Fruit fly (Drosophila melanogaster) whole organism, pupa: Measurements from ENCODE around the gene CG17078.

Experiments
- CG10348 ChIP-seq: fragments of 200-800 bp; sonication (Bioruptor generic); IDR thresholded peaks from 2 replicates; pipeline ENCODE4 v1.3.6; 2022; ENCODE audit warnings: missing biosample characterization, missing genetic modification characterization
- CG12605 ChIP-seq: fragments of 200-800 bp; sonication (Bioruptor generic); IDR thresholded peaks from 2 replicates; pipeline ENCODE4 v1.3.6; 2022; ENCODE audit warnings: missing biosample characterization, missing genetic modification characterization
- CG13204 ChIP-seq: fragments of 200-800 bp; sonication (Bioruptor generic); optimal IDR thresholded peaks from 2 replicates; lab custom pipeline; 2018; ENCODE audit warnings: missing biosample characterization, mild to moderate bottlenecking, missing genetic modification characterization, moderate library complexity
- CG14655 ChIP-seq: fragments of 200-800 bp; sonication (Bioruptor generic); optimal IDR thresholded peaks from 3 replicates; lab custom pipeline; 2017; ENCODE audit warnings: mild to moderate bottlenecking, missing biosample characterization, missing genetic modification reagents, missing genetic modification characterization
- CG15710 ChIP-seq: fragments of 200-800 bp; sonication (Bioruptor generic); optimal IDR thresholded peaks from 2 replicates; lab custom pipeline; 2018; ENCODE audit warnings: missing biosample characterization, mild to moderate bottlenecking, missing genetic modification characterization, moderate library complexity
- CG17806 ChIP-seq: fragments of 200-800 bp; sonication (Bioruptor generic); optimal IDR thresholded peaks from 2 replicates; lab custom pipeline; 2018; ENCODE audit warnings: missing biosample characterization, mild to moderate bottlenecking, missing genetic modification characterization, moderate library complexity
- CG32121 ChIP-seq: fragments of 200-800 bp; sonication (Bioruptor generic); IDR thresholded peaks from 2 replicates; pipeline ENCODE4 v1.3.6; 2022; ENCODE audit warnings: missing biosample characterization, missing genetic modification characterization
- CG34367 ChIP-seq: fragments of 200-800 bp; sonication (Bioruptor generic); optimal IDR thresholded peaks from 2 replicates; lab custom pipeline; 2018; ENCODE audit warnings: missing biosample characterization, mild to moderate bottlenecking, missing genetic modification characterization
- CG4496 ChIP-seq: fragments of 200-800 bp; sonication (Bioruptor generic); IDR thresholded peaks from 3 replicates; pipeline ENCODE4 v1.3.6; 2022; ENCODE audit warnings: missing biosample characterization, missing genetic modification characterization
- CG8159 ChIP-seq: fragments of 200-800 bp; sonication (Bioruptor generic); optimal IDR thresholded peaks from 3 replicates; lab custom pipeline; 2018; ENCODE audit warnings: missing biosample characterization, mild to moderate bottlenecking, missing genetic modification characterization, moderate library complexity
- CG8301 ChIP-seq: fragments of 200-800 bp; sonication (Bioruptor generic); optimal IDR thresholded peaks from 2 replicates; lab custom pipeline; 2018; ENCODE audit warnings: missing biosample characterization, mild to moderate bottlenecking, missing genetic modification characterization
- CG9948 ChIP-seq: fragments of 200-800 bp; sonication (Bioruptor generic); optimal IDR thresholded peaks from 2 replicates; lab custom pipeline; 2018; ENCODE audit warnings: missing biosample characterization, mild to moderate bottlenecking, missing genetic modification characterization, moderate library complexity
- D1 ChIP-seq: fragments of 200-800 bp; sonication (Bioruptor generic); optimal IDR thresholded peaks from 2 replicates; lab custom pipeline; 2018; ENCODE audit warnings: missing biosample characterization, mild to moderate bottlenecking, missing genetic modification characterization, moderate library complexity
- EcR ChIP-seq: fragments of 200-800 bp; sonication (Bioruptor generic); optimal IDR thresholded peaks from 3 replicates; lab custom pipeline; 2019; ENCODE audit warnings: missing biosample characterization, missing genetic modification characterization, mild to moderate bottlenecking, moderate library complexity, missing genetic modification reagents
- Ets98B ChIP-seq: fragments of 200-800 bp; sonication (Bioruptor generic); IDR thresholded peaks from 2 replicates; pipeline ENCODE4 v1.3.6; 2022; ENCODE audit warnings: missing biosample characterization, missing genetic modification characterization
- Pif1A ChIP-seq: fragments of 200-800 bp; sonication (Bioruptor generic); optimal IDR thresholded peaks from 3 replicates; lab custom pipeline; 2016; ENCODE audit warnings: missing biosample characterization, missing genetic modification characterization
- Pif1B ChIP-seq: fragments of 200-800 bp; sonication (Bioruptor generic); optimal IDR thresholded peaks from 3 replicates; lab custom pipeline; 2016; ENCODE audit warnings: missing biosample characterization, missing genetic modification characterization
- Snoo ChIP-seq: fragments of 200-800 bp; sonication (Bioruptor generic); optimal IDR thresholded peaks from 3 replicates; lab custom pipeline; 2017; ENCODE audit warnings: missing biosample characterization, mild to moderate bottlenecking, missing genetic modification characterization, inconsistent platforms
- fd96Ca ChIP-seq: fragments of 200-800 bp; sonication (Bioruptor generic); IDR thresholded peaks from 3 replicates; pipeline ENCODE4 v1.3.6; 2022; ENCODE audit warnings: missing biosample characterization, missing genetic modification characterization
- gl ChIP-seq: fragments of 200-800 bp; sonication (Bioruptor generic); optimal IDR thresholded peaks from 2 replicates; lab custom pipeline; 2018; ENCODE audit warnings: missing biosample characterization, mild to moderate bottlenecking, missing genetic modification characterization
- rn ChIP-seq: fragments of 200-800 bp; sonication (Bioruptor generic); IDR thresholded peaks from 2 replicates; pipeline ENCODE4 v1.3.6; 2022; ENCODE audit warnings: missing biosample characterization, missing genetic modification characterization

Gene CG17078

DNA sequence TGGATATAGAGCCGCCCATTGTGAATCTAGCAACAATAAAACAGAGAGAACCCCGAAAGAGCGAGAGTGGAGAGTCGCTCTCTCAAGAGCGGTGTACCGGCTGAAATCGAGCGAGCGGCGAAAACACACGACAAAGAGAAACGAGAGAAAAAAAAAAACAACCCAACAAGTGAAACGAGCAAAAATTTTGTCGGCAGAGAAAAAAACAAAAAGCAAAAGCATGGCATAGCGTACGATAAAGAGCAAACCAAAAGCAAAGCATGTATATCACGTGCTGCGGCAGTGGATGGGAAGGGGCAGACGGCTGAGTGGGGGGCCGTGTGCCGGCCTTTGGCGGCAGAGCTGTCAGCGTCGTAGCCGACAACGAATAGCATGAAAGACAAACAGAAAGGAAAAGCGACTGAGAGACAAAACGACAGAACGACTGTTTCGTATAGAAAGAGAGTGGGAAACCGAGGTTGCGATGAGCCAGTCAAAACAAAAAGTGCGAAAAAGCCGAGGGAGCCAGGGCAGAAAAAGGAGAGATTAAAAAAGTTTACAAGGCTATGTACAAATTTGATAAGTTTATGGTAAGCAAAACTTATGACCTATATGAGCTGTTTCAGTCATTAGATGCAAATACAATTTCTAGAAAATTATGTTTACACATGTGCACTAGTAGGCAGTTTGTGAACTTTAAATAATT, 31.2 kb downstream of the CG17078 start:
- no peak for TF ChIP-seq CG9948 (tag; lab: Kevin White, UChicago)
- peak; percentile 54 for TF ChIP-seq CG8159 (tag; lab: Kevin White, UChicago)
- peak; percentile 95 for TF ChIP-seq CG12605
- peak; percentile 90 for TF ChIP-seq CG13204 (GFP tag; lab: Kevin White, UChicago)
- peak; percentile 41 for TF ChIP-seq CG17806 (tag; lab: Kevin White, UChicago)
- peak; percentile 61 for TF ChIP-seq CG15710
- TF ChIP-seq fd96Ca (GFP tag; lab: Robert Waterston, UW): peak; percentile 82
- peak; percentile 80 for TF ChIP-seq Pif1A (GFP tag; lab: Kevin White, UChicago)
- TF ChIP-seq CG4496: peak; percentile 87; the same call in 2 of the 3 replicates
- peak; percentile 85; the same call in 1 of the 2 replicates for TF ChIP-seq CG32121 (GFP tag; lab: Robert Waterston, UW)
- TF ChIP-seq Ets98B (GFP tag; lab: Robert Waterston, UW): peak; percentile 88
- no peak for TF ChIP-seq CG10348
- TF ChIP-seq Snoo (tag; lab: Kevin White, UChicago): peak; percentile 55
- peak; percentile 84 for TF ChIP-seq EcR (GFP tag; lab: Kevin White, UChicago)
- TF ChIP-seq gl (tag; lab: Kevin White, UChicago): peak; percentile 86
- no peak for TF ChIP-seq D1 (tag; lab: Kevin White, UChicago)
- peak; percentile 20; the same call in 1 of the 2 replicates for TF ChIP-seq rn
- peak; percentile 50 for TF ChIP-seq CG14655 (GFP tag; lab: Kevin White, UChicago)
- TF ChIP-seq CG8301 (tag; lab: Kevin White, UChicago): peak; percentile 25
- peak; percentile 76 for TF ChIP-seq Pif1B (GFP tag; lab: Kevin White, UChicago)
- peak; percentile 58 for TF ChIP-seq CG34367

dm6 chr2L:244559-244958, 33.5 kb downstream of the CG17078 start:
- TF ChIP-seq Ets98B (GFP tag; lab: Robert Waterston, UW) (no peak), CG10348 (no peak), CG32121 (GFP tag; lab: Robert Waterston, UW) (no peak), CG9948 (tag; lab: Kevin White, UChicago) (no peak), CG14655 (GFP tag; lab: Kevin White, UChicago) (no peak), CG8301 (tag; lab: Kevin White, UChicago) (no peak), EcR (GFP tag; lab: Kevin White, UChicago) (no peak), CG17806 (tag; lab: Kevin White, UChicago) (no peak), D1 (tag; lab: Kevin White, UChicago) (no peak), rn (no peak), CG34367 (no peak), CG4496 (no peak)

dm6 chr2L:243819-244218, 34.2 kb downstream of the CG17078 start:
- TF ChIP-seq CG9948 (tag; lab: Kevin White, UChicago) (no peak), CG8159 (tag; lab: Kevin White, UChicago) (no peak), CG12605 (0 out of 2 replicates have a peak, but pooled peaks have one; percentile 22), CG34367 (no peak), Ets98B (GFP tag; lab: Robert Waterston, UW) (peak; percentile 88), CG17806 (tag; lab: Kevin White, UChicago) (no peak), rn (peak; percentile 56; the same call in 1 of the 2 replicates), CG15710 (no peak), gl (tag; lab: Kevin White, UChicago) (no peak), Pif1B (GFP tag; lab: Kevin White, UChicago) (no peak), CG13204 (GFP tag; lab: Kevin White, UChicago) (no peak), fd96Ca (GFP tag; lab: Robert Waterston, UW) (peak; percentile 85), CG8301 (tag; lab: Kevin White, UChicago) (no peak), Snoo (tag; lab: Kevin White, UChicago) (no peak), CG14655 (GFP tag; lab: Kevin White, UChicago) (no peak), D1 (tag; lab: Kevin White, UChicago) (no peak), EcR (GFP tag; lab: Kevin White, UChicago) (no peak), CG4496 (peak; percentile 80), CG32121 (GFP tag; lab: Robert Waterston, UW) (peak; percentile 83), Pif1A (GFP tag; lab: Kevin White, UChicago) (no peak), CG10348 (no peak)

DNA sequence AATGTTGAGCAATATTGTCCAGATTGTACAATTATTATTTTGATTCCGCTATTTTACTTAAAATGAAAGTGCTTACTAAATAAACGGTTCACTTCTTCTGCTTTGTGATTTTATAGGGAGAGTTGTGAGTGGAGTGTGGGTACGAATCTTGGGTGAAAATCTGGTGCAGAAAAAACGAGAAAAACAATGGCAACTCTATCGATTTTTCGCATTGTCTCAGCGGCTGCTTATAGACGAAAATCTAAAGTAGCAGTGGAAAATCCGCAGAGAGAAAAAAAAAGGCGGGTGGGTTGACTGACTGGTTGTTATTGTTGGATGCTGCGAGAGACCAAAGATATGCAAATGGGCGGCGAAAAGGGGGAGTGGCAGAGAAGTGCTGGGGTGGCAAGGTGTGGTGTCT, 34.9 kb downstream of the CG17078 start:
- TF ChIP-seq CG17806 (tag; lab: Kevin White, UChicago): no peak
- TF ChIP-seq CG14655 (GFP tag; lab: Kevin White, UChicago): no peak
- no peak for TF ChIP-seq CG8159 (tag; lab: Kevin White, UChicago)
- no peak for TF ChIP-seq CG9948 (tag; lab: Kevin White, UChicago)
- TF ChIP-seq fd96Ca (GFP tag; lab: Robert Waterston, UW): no peak
- TF ChIP-seq CG10348: no peak
- TF ChIP-seq gl (tag; lab: Kevin White, UChicago): no peak
- TF ChIP-seq CG8301 (tag; lab: Kevin White, UChicago): no peak
- no peak for TF ChIP-seq Pif1A (GFP tag; lab: Kevin White, UChicago)
- no peak for TF ChIP-seq D1 (tag; lab: Kevin White, UChicago)
- TF ChIP-seq Pif1B (GFP tag; lab: Kevin White, UChicago): no peak
- no peak for TF ChIP-seq Snoo (tag; lab: Kevin White, UChicago)
- TF ChIP-seq CG4496: no peak
- no peak for TF ChIP-seq CG32121 (GFP tag; lab: Robert Waterston, UW)
- no peak for TF ChIP-seq Ets98B (GFP tag; lab: Robert Waterston, UW)
- no peak for TF ChIP-seq EcR (GFP tag; lab: Kevin White, UChicago)
- TF ChIP-seq CG34367: no peak
- no peak for TF ChIP-seq rn
- TF ChIP-seq CG12605: no peak
- TF ChIP-seq CG15710: no peak

DNA sequence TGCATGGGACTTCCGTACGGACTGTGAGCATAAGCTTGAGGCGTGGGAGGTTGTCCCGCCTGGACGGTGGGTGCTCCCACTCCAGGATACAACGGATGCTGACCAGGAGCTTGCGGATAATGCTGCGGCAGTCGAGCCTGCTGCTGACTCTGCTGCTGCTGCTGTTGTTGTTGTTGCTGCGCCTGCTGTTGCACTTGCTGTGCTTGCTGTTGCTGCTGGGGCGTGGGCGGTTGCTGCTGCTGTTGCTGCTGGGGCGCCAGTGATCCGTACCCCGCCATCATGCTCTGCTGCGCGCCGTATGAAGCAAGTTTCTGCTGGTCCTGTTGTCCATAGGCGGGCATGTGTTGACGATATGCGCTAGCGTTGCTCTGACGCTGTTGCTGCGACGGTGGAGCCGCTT, 36.6 kb downstream of the CG17078 start:
- TF ChIP-seq fd96Ca (GFP tag; lab: Robert Waterston, UW) (no peak), CG4496 (no peak), Ets98B (GFP tag; lab: Robert Waterston, UW) (no peak), CG15710 (no peak), CG12605 (no peak), rn (no peak), CG8159 (tag; lab: Kevin White, UChicago) (no peak), Snoo (tag; lab: Kevin White, UChicago) (no peak), CG34367 (no peak), CG8301 (tag; lab: Kevin White, UChicago) (no peak), CG17806 (tag; lab: Kevin White, UChicago) (no peak), Pif1B (GFP tag; lab: Kevin White, UChicago) (no peak), CG32121 (GFP tag; lab: Robert Waterston, UW) (no peak), Pif1A (GFP tag; lab: Kevin White, UChicago) (no peak), CG13204 (GFP tag; lab: Kevin White, UChicago) (no peak), EcR (GFP tag; lab: Kevin White, UChicago) (no peak), CG14655 (GFP tag; lab: Kevin White, UChicago) (no peak), gl (tag; lab: Kevin White, UChicago) (no peak), CG9948 (tag; lab: Kevin White, UChicago) (no peak)
